Fruit fly (Drosophila melanogaster) whole organism: ENCODE data around the gene wdb.

Source experiments
- CG8478 ChIP-seq: fragments of >200 bp; optimal IDR thresholded peaks from 2 replicates; lab custom pipeline; 2018; ENCODE audit warnings: inconsistent platforms
- EcR ChIP-seq, 2 experiments: fragments of >200 bp; optimal IDR thresholded peaks; 2 replicates each; lab custom pipeline; 2017; ENCODE audit warnings: missing biosample characterization in 2 of 2, missing genetic modification characterization in 2 of 2, missing genetic modification reagents in 2 of 2
- psq ChIP-seq: fragments of >200 bp; optimal IDR thresholded peaks from 2 replicates; lab custom pipeline; 2017
- usp ChIP-seq: fragments of >200 bp; optimal IDR thresholded peaks from 2 replicates; lab custom pipeline; 2017; ENCODE audit warnings: missing biosample characterization, missing genetic modification characterization, mixed read lengths

DNA sequence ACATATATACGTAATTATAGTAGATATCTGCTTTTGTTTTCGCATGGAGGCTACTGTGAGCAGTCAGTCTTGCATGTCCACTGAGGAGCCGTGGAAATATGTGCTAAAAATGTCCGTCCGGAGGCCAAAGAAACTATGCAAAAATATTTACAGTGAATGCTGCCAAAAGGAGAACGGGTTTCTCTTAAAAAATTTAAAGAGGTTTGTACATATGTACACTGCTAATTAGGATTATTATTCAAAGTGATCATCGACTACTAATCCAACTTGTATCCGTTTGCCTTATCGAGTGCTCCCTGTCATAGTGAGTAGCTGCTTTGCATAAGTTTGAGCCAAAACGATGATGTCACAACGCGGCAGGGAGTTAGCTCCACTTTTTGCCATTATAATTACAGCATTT lies 25.1 kb downstream of the wdb start:
- no peak for TF ChIP-seq CG8478 (lab: Kevin White, UChicago)
- TF ChIP-seq usp (GFP tag; lab: Kevin White, UChicago): no peak
- no peak for TF ChIP-seq psq
- no peak for TF ChIP-seq EcR (GFP tag; optimal IDR thresholded peaks at IDR 0.05; lab: Kevin White, UChicago)
